Fruit fly (Drosophila melanogaster): Measurements from ENCODE around the gene GAPcenA.

Gene GAPcenA

DNA sequence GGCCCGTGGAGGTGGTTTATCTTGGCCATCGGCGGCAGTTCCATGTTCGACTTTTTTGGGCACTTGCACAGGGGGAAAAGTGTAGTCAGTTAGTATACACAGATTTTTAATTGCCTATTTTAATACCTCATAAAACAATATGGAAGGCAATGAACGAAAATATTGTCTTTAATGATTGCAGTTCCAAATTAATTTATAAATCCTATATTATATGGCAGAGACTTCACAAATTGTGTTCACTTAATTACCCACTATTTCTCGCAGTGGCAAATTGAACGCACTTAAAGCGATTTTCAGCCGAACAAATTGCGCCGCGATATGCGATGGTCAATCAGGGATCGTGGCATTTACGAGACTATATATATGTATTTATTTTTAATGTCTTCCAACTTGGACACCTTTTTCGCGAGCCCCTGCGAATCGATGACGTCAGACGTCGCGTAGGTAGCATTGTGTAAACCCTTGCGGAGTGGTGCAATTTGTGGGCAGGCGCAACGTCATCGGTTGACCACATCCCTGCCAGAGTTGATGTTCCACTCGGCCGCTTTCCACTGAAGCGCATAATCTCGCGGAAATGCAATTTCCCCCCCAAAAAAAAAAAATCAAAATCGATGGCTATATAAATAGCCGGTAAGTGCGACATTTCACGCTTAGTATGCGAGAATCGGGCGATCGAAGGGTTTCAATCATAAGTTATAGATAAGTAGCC, 26.1 kb upstream of the GAPcenA start, which contains the start of gene CG13670 (continued):
- TF ChIP-seq CG3919 (GFP tag; optimal IDR thresholded peaks at IDR 0.05): peak; percentile 40
- no peak for TF ChIP-seq lz (GFP tag; optimal IDR thresholded peaks at IDR 0.05)
- no peak for TF ChIP-seq Met (GFP tag; optimal IDR thresholded peaks at IDR 0.05)
- TF ChIP-seq Hr4 (GFP tag; optimal IDR thresholded peaks at IDR 0.05): peak; percentile 43
- no peak for TF ChIP-seq CG9139 (GFP tag; optimal IDR thresholded peaks at IDR 0.05)
- TF ChIP-seq Gug (GFP tag; IDR thresholded peaks at IDR 0.05): no peak

DNA sequence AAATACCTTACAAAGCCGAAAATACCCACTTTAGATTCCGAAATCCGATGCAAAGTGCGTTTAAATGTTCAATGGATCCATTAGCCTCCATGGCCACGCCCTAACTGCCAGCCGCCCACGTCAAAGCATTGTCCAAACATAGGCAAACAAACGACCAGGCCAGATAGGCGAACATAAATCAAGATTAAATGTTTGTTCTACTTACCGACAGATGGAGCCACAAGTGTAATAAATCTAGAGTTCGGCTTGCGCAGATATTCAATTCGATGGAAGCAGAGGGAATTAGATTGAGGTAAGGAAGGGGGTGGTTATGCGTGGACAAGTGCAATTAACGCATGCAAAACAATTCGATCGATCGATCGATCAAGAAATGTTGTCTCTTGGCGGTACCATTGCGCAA, 22.5 kb upstream of the GAPcenA start:
- no peak for TF ChIP-seq CG6854 (GFP tag; optimal IDR thresholded peaks at IDR 0.05)
- TF ChIP-seq Eip75B (GFP tag; optimal IDR thresholded peaks at IDR 0.05): no peak
- no peak for TF ChIP-seq CG6808 (GFP tag; optimal IDR thresholded peaks at IDR 0.05)
- TF ChIP-seq spab (GFP tag; optimal IDR thresholded peaks at IDR 0.05): no peak
- no peak for TF ChIP-seq fd59A (GFP tag; optimal IDR thresholded peaks at IDR 0.05)
- peak; percentile 2 for TF ChIP-seq svp (GFP tag)
- no peak for TF ChIP-seq esn (GFP tag; optimal IDR thresholded peaks at IDR 0.05)

DNA sequence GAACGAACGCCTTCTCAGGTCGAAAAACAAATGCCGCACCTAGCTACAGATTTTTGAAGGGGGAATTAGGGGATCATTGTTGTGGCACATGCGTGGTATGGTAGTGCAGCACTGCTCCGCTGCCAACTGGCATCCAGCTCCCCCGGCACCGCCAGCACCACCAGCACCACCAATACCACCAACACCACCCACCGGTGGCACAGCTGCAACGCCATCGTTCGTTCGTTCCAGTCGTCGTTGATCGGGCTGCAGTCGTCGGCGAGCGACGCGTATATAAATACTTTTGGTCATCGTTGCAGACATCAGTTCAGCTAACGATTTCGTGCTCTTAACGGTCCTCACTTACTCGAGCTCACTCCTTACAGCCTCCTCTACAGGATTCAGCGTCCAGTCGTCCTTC, 20.8 kb upstream of the GAPcenA start, which contains the start of gene CG34461:
TSS of gene CG34461 (plus strand) at position 301 of the 400 bp plus-strand sequence.
- TF ChIP-seq Eip93F (GFP tag; optimal IDR thresholded peaks at IDR 0.05) (no peak), net (GFP tag; optimal IDR thresholded peaks at IDR 0.05) (no peak), fkh (GFP tag; optimal IDR thresholded peaks at IDR 0.05) (no peak), dac (GFP tag; optimal IDR thresholded peaks at IDR 0.05) (no peak), salr (GFP tag; optimal IDR thresholded peaks at IDR 0.05) (no peak), Blimp-1 (GFP tag; optimal IDR thresholded peaks at IDR 0.05) (no peak), CG16779 (tag; optimal IDR thresholded peaks at IDR 0.05) (no peak), Lpt (GFP tag; optimal IDR thresholded peaks at IDR 0.05) (no peak), CG6792 (GFP tag; optimal IDR thresholded peaks at IDR 0.05) (no peak), CG8632 (GFP tag; optimal IDR thresholded peaks at IDR 0.05) (no peak), Ets21C (GFP tag; optimal IDR thresholded peaks at IDR 0.05) (no peak), CG8319 (GFP tag; optimal IDR thresholded peaks at IDR 0.05) (no peak), Sox15 (GFP tag; optimal IDR thresholded peaks at IDR 0.05) (no peak), Smox (GFP tag; optimal IDR thresholded peaks at IDR 0.05) (no peak), CG6163 (GFP tag; IDR thresholded peaks at IDR 0.05) (no peak), CG6276 (GFP tag; optimal IDR thresholded peaks at IDR 0.05) (no peak)

DNA sequence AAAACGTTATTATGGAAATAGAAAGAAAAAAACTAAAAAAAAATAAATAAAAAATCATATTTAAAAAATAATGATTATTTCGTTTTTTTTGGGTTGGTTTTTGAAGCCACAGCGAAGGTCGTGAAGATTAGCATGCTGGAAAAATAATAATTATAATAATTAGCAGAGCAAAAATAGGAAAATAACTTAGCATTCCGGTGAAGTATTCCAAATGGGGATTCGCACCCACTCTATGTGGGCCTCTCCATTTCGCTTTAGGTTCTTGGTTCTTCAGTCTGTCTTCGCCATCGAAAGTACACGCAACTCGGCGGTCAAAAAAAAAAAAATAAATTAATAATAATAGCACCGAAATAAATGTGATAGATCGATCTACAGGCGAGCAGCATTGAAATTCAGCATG, 18.1 kb upstream of the GAPcenA start, which contains the start of gene CG34462:
TSS of gene CG34462 (plus strand) at position 301 of the 400 bp plus-strand sequence.
- TF ChIP-seq Eip75B (GFP tag; optimal IDR thresholded peaks at IDR 0.05): no peak
- TF ChIP-seq CG8632 (GFP tag; optimal IDR thresholded peaks at IDR 0.05): no peak
- no peak for TF ChIP-seq CG4318 (GFP tag; optimal IDR thresholded peaks at IDR 0.05)
- TF ChIP-seq CG3919 (GFP tag; optimal IDR thresholded peaks at IDR 0.05): no peak
- TF ChIP-seq cyc (GFP tag; optimal IDR thresholded peaks at IDR 0.05): no peak
- no peak for TF ChIP-seq salr (GFP tag; optimal IDR thresholded peaks at IDR 0.05)
- TF ChIP-seq CG6276 (GFP tag; optimal IDR thresholded peaks at IDR 0.05): no peak
- no peak for TF ChIP-seq lz (GFP tag; optimal IDR thresholded peaks at IDR 0.05)
- no peak for TF ChIP-seq Lpt (GFP tag; optimal IDR thresholded peaks at IDR 0.05)
- TF ChIP-seq CG8319 (GFP tag; optimal IDR thresholded peaks at IDR 0.05): no peak
- TF ChIP-seq Ets96B (tag; optimal IDR thresholded peaks at IDR 0.05): no peak
- no peak for TF ChIP-seq Hr4 (GFP tag; optimal IDR thresholded peaks at IDR 0.05)
- TF ChIP-seq CG11294 (GFP tag; IDR thresholded peaks at IDR 0.05): no peak
- no peak for TF ChIP-seq CG8119 (GFP tag; IDR thresholded peaks at IDR 0.05)
